Fruit fly (Drosophila melanogaster) whole organism, embryonic: ENCODE results near the gene SamDC.

ENCODE experiments used
- Ada2b ChIP-seq: fragments of 200-800 bp; sonication (Bioruptor generic); IDR thresholded peaks from 2 replicates; pipeline ENCODE4 v1.3.6; 2022; ENCODE audit warnings: missing biosample characterization, missing genetic modification characterization
- Atf3 ChIP-seq: fragments of 200-800 bp; sonication (Bioruptor generic); optimal IDR thresholded peaks from 3 replicates; lab custom pipeline; 2016; ENCODE audit warnings: missing biosample characterization, missing genetic modification characterization
- Awh ChIP-seq: fragments of 200-800 bp; sonication (Bioruptor generic); IDR thresholded peaks from 2 replicates; pipeline ENCODE4, ENCODE4 v1.3.6; 2022; ENCODE audit warnings: missing biosample characterization, missing genetic modification characterization
- BtbVII ChIP-seq: fragments of 200-800 bp; sonication (Bioruptor generic); optimal IDR thresholded peaks from 3 replicates; lab custom pipeline; 2017; ENCODE audit warnings: missing biosample characterization, mild to moderate bottlenecking, missing genetic modification characterization
- CG10267 ChIP-seq: fragments of 200-800 bp; sonication (Bioruptor generic); optimal IDR thresholded peaks from 2 replicates; lab custom pipeline; 2018; ENCODE audit warnings: missing biosample characterization, mild to moderate bottlenecking, missing genetic modification characterization, moderate library complexity
- CG10321 ChIP-seq: fragments of 200-800 bp; sonication (Bioruptor generic); IDR thresholded peaks from 2 replicates; pipeline ENCODE4 v1.3.6; 2022; ENCODE audit warnings: missing biosample characterization, missing genetic modification characterization
- CG11723 ChIP-seq: fragments of 200-800 bp; sonication (Bioruptor generic); optimal IDR thresholded peaks from 2 replicates; lab custom pipeline; 2017; ENCODE audit warnings: missing biosample characterization, mild to moderate bottlenecking, missing genetic modification characterization
- CG12071 ChIP-seq: fragments of 200-800 bp; sonication (Bioruptor generic); optimal IDR thresholded peaks from 3 replicates; lab custom pipeline; 2018; ENCODE audit warnings: missing biosample characterization, mild to moderate bottlenecking, missing genetic modification characterization
- CG12659 ChIP-seq: fragments of 200-800 bp; sonication (Bioruptor generic); optimal IDR thresholded peaks from 3 replicates; lab custom pipeline; 2017; ENCODE audit warnings: mild to moderate bottlenecking, missing biosample characterization, missing genetic modification reagents, missing genetic modification characterization
- CG14050 ChIP-seq: fragments of 200-800 bp; sonication (Bioruptor generic); IDR thresholded peaks from 3 replicates; pipeline ENCODE4 v1.3.6; 2022; ENCODE audit warnings: missing biosample characterization, missing genetic modification characterization
- CG15011 ChIP-seq: fragments of 200-800 bp; sonication (Bioruptor generic); optimal IDR thresholded peaks from 3 replicates; lab custom pipeline; 2018; ENCODE audit warnings: missing biosample characterization, mild to moderate bottlenecking, missing genetic modification characterization
- CG17612 ChIP-seq: fragments of 200-800 bp; sonication (Bioruptor generic); IDR thresholded peaks from 2 replicates; pipeline ENCODE4 v1.3.6; 2022; ENCODE audit warnings: missing biosample characterization, missing genetic modification characterization
- CG18476 ChIP-seq: fragments of 200-800 bp; sonication (Bioruptor generic); optimal IDR thresholded peaks from 2 replicates; lab custom pipeline; 2016; ENCODE audit warnings: missing biosample characterization, mild to moderate bottlenecking, missing genetic modification characterization
- CG2116 ChIP-seq: fragments of 200-800 bp; sonication (Bioruptor generic); optimal IDR thresholded peaks from 3 replicates; lab custom pipeline; 2018; ENCODE audit warnings: missing biosample characterization, mild to moderate bottlenecking, missing genetic modification characterization
- CG2875 ChIP-seq: fragments of 200-800 bp; sonication (Bioruptor generic); optimal IDR thresholded peaks from 2 replicates; lab custom pipeline; 2017; ENCODE audit warnings: missing biosample characterization, mild to moderate bottlenecking, missing genetic modification characterization, missing genetic modification reagents
- CG30403 ChIP-seq: fragments of 200-800 bp; sonication (Bioruptor generic); optimal IDR thresholded peaks from 3 replicates; lab custom pipeline; 2016; ENCODE audit warnings: missing biosample characterization, missing genetic modification characterization
- CG31441 ChIP-seq: fragments of 200-800 bp; sonication (Bioruptor generic); IDR thresholded peaks from 2 replicates; pipeline ENCODE4 v1.3.6; 2022; ENCODE audit warnings: missing biosample characterization, missing genetic modification characterization
- CG32772 ChIP-seq: fragments of 200-800 bp; sonication (Bioruptor generic); IDR thresholded peaks from 2 replicates; pipeline ENCODE4 v1.3.6; 2022; ENCODE audit warnings: missing biosample characterization, missing genetic modification characterization
- CG3281 ChIP-seq: fragments of 200-800 bp; sonication (Bioruptor generic); optimal IDR thresholded peaks from 3 replicates; lab custom pipeline; 2017; ENCODE audit warnings: missing biosample characterization, mild to moderate bottlenecking, missing genetic modification characterization
- CG34376 ChIP-seq: fragments of 200-800 bp; sonication (Bioruptor generic); optimal IDR thresholded peaks from 2 replicates; lab custom pipeline; 2018; ENCODE audit warnings: missing biosample characterization, mild to moderate bottlenecking, missing genetic modification characterization
- CG3995 ChIP-seq: fragments of 200-800 bp; sonication (Bioruptor generic); optimal IDR thresholded peaks from 3 replicates; lab custom pipeline; 2016; ENCODE audit warnings: missing biosample characterization, missing genetic modification characterization
- CG4424 ChIP-seq: fragments of 200-800 bp; sonication (Bioruptor generic); optimal IDR thresholded peaks from 3 replicates; lab custom pipeline; 2016; ENCODE audit warnings: missing biosample characterization, missing genetic modification characterization
- CG8089 ChIP-seq: fragments of 200-800 bp; sonication (Bioruptor generic); optimal IDR thresholded peaks from 3 replicates; lab custom pipeline; 2016; ENCODE audit warnings: missing biosample characterization, missing genetic modification characterization
- CG8359 ChIP-seq: fragments of 200-800 bp; sonication (Bioruptor generic); optimal IDR thresholded peaks from 2 replicates; lab custom pipeline; 2017; ENCODE audit warnings: missing biosample characterization, mild to moderate bottlenecking, missing genetic modification characterization, borderline replicate concordance
- CG8478 ChIP-seq: fragments of >200 bp; optimal IDR thresholded peaks from 2 replicates; lab custom pipeline; 2018
- CG9817 ChIP-seq: fragments of 200-800 bp; sonication (Bioruptor generic); optimal IDR thresholded peaks from 2 replicates; lab custom pipeline; 2018; ENCODE audit warnings: missing biosample characterization, mild to moderate bottlenecking, missing genetic modification characterization, moderate library complexity
- Chrac-16 ChIP-seq: fragments of 200-800 bp; sonication (Bioruptor generic); optimal IDR thresholded peaks from 3 replicates; lab custom pipeline; 2016; ENCODE audit warnings: missing biosample characterization, missing genetic modification characterization
- CoRest ChIP-seq: fragments of 200-800 bp; sonication (Bioruptor generic); optimal IDR thresholded peaks from 3 replicates; lab custom pipeline; 2018; ENCODE audit warnings: missing biosample characterization, mild to moderate bottlenecking, missing genetic modification characterization, moderate library complexity
- CrebB ChIP-seq: fragments of 200-800 bp; sonication (Bioruptor generic); optimal IDR thresholded peaks from 3 replicates; lab custom pipeline; 2018; ENCODE audit warnings: missing biosample characterization, mild to moderate bottlenecking, missing genetic modification characterization
- Dad ChIP-seq: fragments of 200-800 bp; sonication (Bioruptor generic); optimal IDR thresholded peaks from 3 replicates; lab custom pipeline; 2016; ENCODE audit warnings: missing biosample characterization, missing genetic modification characterization
- Doc3 ChIP-seq: fragments of 200-800 bp; sonication (Bioruptor generic); IDR thresholded peaks from 3 replicates; pipeline ENCODE4 v1.3.6; 2022; ENCODE audit warnings: missing biosample characterization, missing genetic modification characterization; ENCODE audit not compliant: partially characterized antibody
- ERR ChIP-seq: fragments of 200-800 bp; sonication (Bioruptor generic); optimal IDR thresholded peaks from 2 replicates; lab custom pipeline; 2016; ENCODE audit warnings: missing biosample characterization, missing genetic modification characterization
- Gug ChIP-seq: fragments of 200-800 bp; sonication (Bioruptor generic); IDR thresholded peaks from 4 replicates; pipeline ENCODE4 v1.3.6; 2022; ENCODE audit warnings: missing biosample characterization, missing genetic modification characterization
- H2.0 ChIP-seq: fragments of 200-800 bp; sonication (Bioruptor generic); IDR thresholded peaks from 2 replicates; pipeline ENCODE4 v1.3.6; 2022; ENCODE audit warnings: missing biosample characterization, missing genetic modification characterization
- Kr ChIP-seq: fragments of 200-800 bp; sonication (Bioruptor generic); optimal IDR thresholded peaks from 2 replicates; lab custom pipeline; 2017; ENCODE audit warnings: missing biosample characterization, mild to moderate bottlenecking, missing genetic modification characterization
- Opbp ChIP-seq: fragments of 200-800 bp; sonication (Bioruptor generic); IDR thresholded peaks from 3 replicates; pipeline ENCODE4 v1.3.6; 2022; ENCODE audit warnings: missing biosample characterization, missing genetic modification characterization; ENCODE audit not compliant: partially characterized antibody
- PHDP ChIP-seq: fragments of 200-800 bp; sonication (Bioruptor generic); optimal IDR thresholded peaks from 3 replicates; lab custom pipeline; 2018; ENCODE audit warnings: missing biosample characterization, mild to moderate bottlenecking, missing genetic modification characterization, moderate library complexity
- Ssrp ChIP-seq: fragments of 200-800 bp; sonication (Bioruptor generic); optimal IDR thresholded peaks from 2 replicates; lab custom pipeline; 2018; ENCODE audit warnings: missing biosample characterization, mild to moderate bottlenecking, missing genetic modification characterization, moderate library complexity
- Vsx1 ChIP-seq: fragments of 200-800 bp; sonication (Bioruptor generic); optimal IDR thresholded peaks from 2 replicates; lab custom pipeline; 2017; ENCODE audit warnings: missing biosample characterization, mild to moderate bottlenecking, missing genetic modification characterization, missing genetic modification reagents
- abd-A ChIP-seq: fragments of 200-800 bp; sonication (Bioruptor generic); optimal IDR thresholded peaks from 3 replicates; lab custom pipeline; 2019; ENCODE audit warnings: missing biosample characterization, mild to moderate bottlenecking, missing genetic modification characterization, moderate library complexity
- chif ChIP-seq, 2 experiments: fragments of 200-800 bp; sonication (Bioruptor generic); optimal IDR thresholded peaks; 3 replicates each; lab custom pipeline; 2016; ENCODE audit warnings: missing biosample characterization in 2 of 2, missing genetic modification characterization in 2 of 2
- crc ChIP-seq: fragments of 200-800 bp; sonication (Bioruptor generic); optimal IDR thresholded peaks from 2 replicates; lab custom pipeline; 2016; ENCODE audit warnings: missing biosample characterization, missing genetic modification characterization
- croc ChIP-seq: fragments of 200-800 bp; sonication (Bioruptor generic); conservative IDR thresholded peaks from 3 replicates; pipeline ENCODE4 v1.3.6; 2022; ENCODE audit warnings: missing biosample characterization, missing genetic modification characterization
- esg ChIP-seq: fragments of 200-800 bp; sonication (Bioruptor generic); conservative IDR thresholded peaks from 2 replicates; pipeline ENCODE4 v1.3.6; 2022; ENCODE audit warnings: missing biosample characterization, missing genetic modification characterization
- eve ChIP-seq, 2 experiments: fragments of >200 bp; optimal IDR thresholded peaks; 2 replicates each; lab custom pipeline; 2017; ENCODE audit warnings: missing biosample characterization in 2 of 2, missing genetic modification characterization in 2 of 2
- gem ChIP-seq: fragments of 200-800 bp; sonication (Bioruptor generic); optimal IDR thresholded peaks from 2 replicates; lab custom pipeline; 2019; ENCODE audit warnings: missing biosample characterization, mild to moderate bottlenecking, missing genetic modification characterization, moderate library complexity
- grau ChIP-seq: fragments of 200-800 bp; optimal IDR thresholded peaks from 3 replicates; lab custom pipeline; 2019; ENCODE audit warnings: missing biosample characterization, mild to moderate bottlenecking, missing genetic modification characterization, moderate library complexity
- lmd ChIP-seq: fragments of 200-800 bp; sonication (Bioruptor generic); IDR thresholded peaks from 2 replicates; pipeline ENCODE4 v1.3.6; 2022; ENCODE audit warnings: missing biosample characterization, missing genetic modification characterization
- pnt ChIP-seq: fragments of 200-800 bp; sonication (Bioruptor generic); optimal IDR thresholded peaks from 3 replicates; lab custom pipeline; 2016; ENCODE audit warnings: missing biosample characterization, missing genetic modification characterization
- slou ChIP-seq: fragments of 200-800 bp; sonication (Bioruptor generic); optimal IDR thresholded peaks from 3 replicates; lab custom pipeline; 2016; ENCODE audit warnings: missing biosample characterization, missing genetic modification characterization
- tio ChIP-seq: fragments of 200-800 bp; sonication (Bioruptor generic); optimal IDR thresholded peaks from 2 replicates; lab custom pipeline; 2017; ENCODE audit warnings: missing biosample characterization, missing genetic modification characterization, inconsistent platforms
- wek ChIP-seq: fragments of 200-800 bp; sonication (Bioruptor generic); optimal IDR thresholded peaks from 3 replicates; lab custom pipeline; 2018; ENCODE audit warnings: missing biosample characterization, mild to moderate bottlenecking, missing genetic modification characterization, moderate library complexity

The SamDC gene

dm6 chr2L:10342471-10342870 lies 3.2 kb downstream of the SamDC start, which contains the start of gene Sps2 (continued):
- TF ChIP-seq ERR (no peak), CG2116 (GFP tag; lab: Kevin White, UChicago) (peak; percentile 24), CG30403 (GFP tag; lab: Kevin White, UChicago) (no peak), Gug (GFP tag; lab: Robert Waterston, UW) (no peak), Kr (GFP tag; lab: Kevin White, UChicago) (no peak), lmd (no peak), Doc3 (peak; percentile 78), wek (GFP tag; lab: Kevin White, UChicago) (peak; percentile 4), CG8478 (lab: Kevin White, UChicago) (no peak), CG15011 (GFP tag; lab: Kevin White, UChicago) (no peak), CG12659 (GFP tag; lab: Kevin White, UChicago) (no peak), croc (GFP tag; lab: Robert Waterston, UW) (no peak), Awh (GFP tag; lab: Robert Waterston, UW) (no peak), CG10321 (GFP tag; lab: Robert Waterston, UW) (no peak), CG12071 (GFP tag; lab: Kevin White, UChicago) (no peak), esg (GFP tag; lab: Robert Waterston, UW) (no peak), BtbVII (GFP tag; lab: Kevin White, UChicago) (no peak), CG9817 (tag; lab: Kevin White, UChicago) (no peak), eve (GFP tag; optimal IDR thresholded peaks at IDR 0.05; lab: Kevin White, UChicago) (no peak), H2.0 (no peak), CG34376 (GFP tag; lab: Kevin White, UChicago) (peak; percentile 52), tio (GFP tag; lab: Kevin White, UChicago) (no peak), CG3281 (GFP tag; lab: Kevin White, UChicago) (no peak), CoRest (no peak), CG10267 (tag; lab: Kevin White, UChicago) (peak; percentile 19), Atf3 (no peak), PHDP (tag; lab: Kevin White, UChicago) (no peak), CG32772 (GFP tag; lab: Robert Waterston, UW) (no peak), grau (tag; lab: Kevin White, UChicago) (peak; percentile 26), CG4424 (GFP tag; lab: Kevin White, UChicago) (no peak), Dad (no peak), Ada2b (GFP tag; lab: Robert Waterston, UW) (no peak), Vsx1 (GFP tag; lab: Kevin White, UChicago) (no peak), CG11723 (GFP tag; lab: Kevin White, UChicago) (no peak), abd-A (no peak), crc (GFP tag; lab: Kevin White, UChicago) (no peak), CG3995 (GFP tag; lab: Kevin White, UChicago) (no peak), CG14050 (no peak), CG17612 (GFP tag; lab: Robert Waterston, UW) (no peak), gem (peak; percentile 33), slou (no peak), CG31441 (GFP tag; lab: Robert Waterston, UW) (0 out of 2 replicates have a peak, but pooled peaks have one; percentile 9), Ssrp (tag; lab: Kevin White, UChicago) (no peak), CG2875 (GFP tag; lab: Kevin White, UChicago) (no peak), CG8089 (GFP tag; lab: Kevin White, UChicago) (no peak), CrebB (tag; lab: Kevin White, UChicago) (no peak), Chrac-16 (GFP tag; lab: Kevin White, UChicago) (no peak), Opbp (GFP tag; lab: Robert Waterston, UW) (peak; percentile 83), CG18476 (no peak), chif (GFP tag; optimal IDR thresholded peaks at IDR 0.05; lab: Kevin White, UChicago) (no peak), pnt (no peak), CG8359 (no peak)
